Fruit fly (Drosophila melanogaster) whole organism, embryonic: ENCODE results near the gene CG13390.
A peak's percentile ranks its signal among the peaks of the same experiment; 100 is the strongest.

Experiments
- Bgb ChIP-seq: fragments of 200-800 bp; sonication (Bioruptor generic); IDR thresholded peaks from 2 replicates; pipeline ENCODE4 v1.3.6; 2022; ENCODE audit warnings: missing biosample characterization, missing genetic modification characterization; ENCODE audit not compliant: partially characterized antibody
- CG10267 ChIP-seq: fragments of 200-800 bp; sonication (Bioruptor generic); optimal IDR thresholded peaks from 2 replicates; lab custom pipeline; 2018; ENCODE audit warnings: missing biosample characterization, mild to moderate bottlenecking, missing genetic modification characterization, moderate library complexity
- CG10462 ChIP-seq: fragments of 200-800 bp; sonication (Bioruptor generic); optimal IDR thresholded peaks from 2 replicates; lab custom pipeline; 2016; ENCODE audit warnings: missing biosample characterization, missing genetic modification characterization
- CG12769 ChIP-seq: fragments of 200-800 bp; sonication (Bioruptor generic); optimal IDR thresholded peaks from 2 replicates; lab custom pipeline; 2019; ENCODE audit warnings: missing biosample characterization, mild to moderate bottlenecking, missing genetic modification characterization, moderate library complexity
- CG13123 ChIP-seq: fragments of 200-800 bp; sonication (Bioruptor generic); optimal IDR thresholded peaks from 2 replicates; lab custom pipeline; 2016; ENCODE audit warnings: missing biosample characterization, missing genetic modification characterization
- CG13287 ChIP-seq: fragments of 200-800 bp; sonication (Bioruptor generic); IDR thresholded peaks from 2 replicates; pipeline ENCODE4 v1.3.6; 2022; ENCODE audit warnings: missing biosample characterization, missing genetic modification characterization; ENCODE audit not compliant: partially characterized antibody
- CG13296 ChIP-seq: fragments of 200-800 bp; sonication (Bioruptor generic); optimal IDR thresholded peaks from 3 replicates; lab custom pipeline; 2018; ENCODE audit warnings: missing biosample characterization, mild to moderate bottlenecking, missing genetic modification characterization
- CG14050 ChIP-seq: fragments of 200-800 bp; sonication (Bioruptor generic); IDR thresholded peaks from 3 replicates; pipeline ENCODE4 v1.3.6; 2022; ENCODE audit warnings: missing biosample characterization, missing genetic modification characterization
- CG14667 ChIP-seq: fragments of 200-800 bp; sonication (Bioruptor generic); IDR thresholded peaks from 2 replicates; pipeline ENCODE4 v1.3.6; 2022; ENCODE audit warnings: missing biosample characterization, missing genetic modification characterization
- CG17385 ChIP-seq: fragments of 200-800 bp; sonication (Bioruptor generic); optimal IDR thresholded peaks from 3 replicates; lab custom pipeline; 2018; ENCODE audit warnings: missing biosample characterization, mild to moderate bottlenecking, missing genetic modification characterization
- CG18262 ChIP-seq: fragments of 200-800 bp; optimal IDR thresholded peaks from 3 replicates; lab custom pipeline; 2019; ENCODE audit warnings: missing biosample characterization, mild to moderate bottlenecking, missing genetic modification characterization, moderate library complexity
- CG1832 ChIP-seq: fragments of 200-800 bp; sonication (Bioruptor generic); optimal IDR thresholded peaks from 2 replicates; lab custom pipeline; 2017; ENCODE audit warnings: missing biosample characterization, mild to moderate bottlenecking, missing genetic modification characterization, inconsistent platforms
- CG18764 ChIP-seq: fragments of 200-800 bp; sonication (Bioruptor generic); optimal IDR thresholded peaks from 3 replicates; lab custom pipeline; 2016; ENCODE audit warnings: missing biosample characterization, missing genetic modification characterization
- CG30020 ChIP-seq: fragments of 200-800 bp; optimal IDR thresholded peaks from 2 replicates; lab custom pipeline; 2019; ENCODE audit warnings: missing biosample characterization, mild to moderate bottlenecking, missing genetic modification characterization, moderate library complexity
- CG31388 ChIP-seq: fragments of 200-800 bp; sonication (Bioruptor generic); optimal IDR thresholded peaks from 2 replicates; lab custom pipeline; 2016; ENCODE audit warnings: missing biosample characterization, missing genetic modification characterization
- CG32772 ChIP-seq: fragments of 200-800 bp; sonication (Bioruptor generic); IDR thresholded peaks from 2 replicates; pipeline ENCODE4 v1.3.6; 2022; ENCODE audit warnings: missing biosample characterization, missing genetic modification characterization
- CG3838 ChIP-seq: fragments of 200-800 bp; sonication (Bioruptor generic); optimal IDR thresholded peaks from 3 replicates; lab custom pipeline; 2016; ENCODE audit warnings: missing biosample characterization, missing genetic modification characterization
- CG7839 ChIP-seq: fragments of 200-800 bp; sonication (Bioruptor generic); optimal IDR thresholded peaks from 3 replicates; lab custom pipeline; 2018; ENCODE audit warnings: missing biosample characterization, mild to moderate bottlenecking, missing genetic modification characterization, moderate library complexity
- CG9215 ChIP-seq: fragments of 200-800 bp; sonication (Bioruptor generic); IDR thresholded peaks from 2 replicates; pipeline ENCODE4 v1.3.6; 2022; ENCODE audit warnings: missing biosample characterization, missing genetic modification characterization
- CG9437 ChIP-seq: fragments of 200-800 bp; sonication (Bioruptor generic); optimal IDR thresholded peaks from 2 replicates; lab custom pipeline; 2018; ENCODE audit warnings: missing biosample characterization, mild to moderate bottlenecking, missing genetic modification characterization
- CTCF ChIP-seq: fragments of 200-800 bp; sonication (Bioruptor generic); optimal IDR thresholded peaks from 2 replicates; lab custom pipeline; 2017; ENCODE audit warnings: missing biosample characterization, mild to moderate bottlenecking, missing genetic modification characterization, moderate library complexity
- Chrac-16 ChIP-seq: fragments of 200-800 bp; sonication (Bioruptor generic); optimal IDR thresholded peaks from 3 replicates; lab custom pipeline; 2016; ENCODE audit warnings: missing biosample characterization, missing genetic modification characterization
- E2f2 ChIP-seq: fragments of 200-800 bp; sonication (Bioruptor generic); IDR thresholded peaks from 2 replicates; pipeline ENCODE4 v1.3.6; 2022; ENCODE audit warnings: missing biosample characterization, missing genetic modification characterization
- Ets97D ChIP-seq: fragments of 200-800 bp; sonication (Bioruptor generic); optimal IDR thresholded peaks from 3 replicates; lab custom pipeline; 2016; ENCODE audit warnings: missing biosample characterization, missing genetic modification characterization
- H15 ChIP-seq: fragments of 200-800 bp; sonication (Bioruptor generic); IDR thresholded peaks from 3 replicates; pipeline ENCODE4 v1.3.6; 2022; ENCODE audit warnings: missing biosample characterization, missing genetic modification characterization
- HmgZ ChIP-seq: fragments of 200-800 bp; sonication (Bioruptor generic); optimal IDR thresholded peaks from 2 replicates; lab custom pipeline; 2018; ENCODE audit warnings: missing biosample characterization, mild to moderate bottlenecking, missing genetic modification characterization
- Hmr ChIP-seq: fragments of 200-800 bp; sonication (Bioruptor generic); optimal IDR thresholded peaks from 3 replicates; lab custom pipeline; 2017; ENCODE audit warnings: mild to moderate bottlenecking, missing biosample characterization, missing genetic modification reagents, missing genetic modification characterization
- MESR4 ChIP-seq: fragments of 200-800 bp; sonication (Bioruptor generic); optimal IDR thresholded peaks from 2 replicates; lab custom pipeline; 2018; ENCODE audit warnings: missing biosample characterization, mild to moderate bottlenecking, missing genetic modification characterization, moderate library complexity
- Max ChIP-seq: fragments of 200-800 bp; sonication (Bioruptor generic); optimal IDR thresholded peaks from 2 replicates; lab custom pipeline; 2016; ENCODE audit warnings: missing biosample characterization, mild to moderate bottlenecking, missing genetic modification characterization
- Ravus ChIP-seq: fragments of 200-800 bp; sonication (Bioruptor generic); IDR thresholded peaks from 2 replicates; pipeline ENCODE4 v1.3.6; 2022; ENCODE audit warnings: missing biosample characterization, missing genetic modification characterization
- Rx ChIP-seq: fragments of 200-800 bp; sonication (Bioruptor generic); IDR thresholded peaks from 2 replicates; pipeline ENCODE4 v1.3.6; 2022; ENCODE audit warnings: missing biosample characterization, missing genetic modification characterization
- Sin3A ChIP-seq: fragments of >200 bp; optimal IDR thresholded peaks from 2 replicates; lab custom pipeline; 2018
- TFAM ChIP-seq: fragments of 200-800 bp; sonication (Bioruptor generic); optimal IDR thresholded peaks from 2 replicates; lab custom pipeline; 2017; ENCODE audit warnings: missing biosample characterization, missing genetic modification characterization, inconsistent platforms
- YL-1 ChIP-seq: fragments of 200-800 bp; sonication (Bioruptor generic); optimal IDR thresholded peaks from 3 replicates; lab custom pipeline; 2017; ENCODE audit warnings: missing biosample characterization, mild to moderate bottlenecking, missing genetic modification characterization
- al ChIP-seq: fragments of 200-800 bp; sonication (Bioruptor generic); IDR thresholded peaks from 2 replicates; pipeline ENCODE4 v1.3.6; 2022; ENCODE audit warnings: missing biosample characterization, missing genetic modification characterization
- bab2 ChIP-seq: fragments of 200-800 bp; sonication (Bioruptor generic); optimal IDR thresholded peaks from 2 replicates; lab custom pipeline; 2016; ENCODE audit warnings: missing biosample characterization, missing genetic modification characterization
- bigmax ChIP-seq: fragments of 200-800 bp; sonication (Bioruptor generic); optimal IDR thresholded peaks from 2 replicates; lab custom pipeline; 2018; ENCODE audit warnings: missing biosample characterization, mild to moderate bottlenecking, missing genetic modification characterization
- bowl ChIP-seq: fragments of 200-800 bp; sonication (Bioruptor generic); IDR thresholded peaks from 2 replicates; pipeline ENCODE4 v1.3.6; 2022; ENCODE audit warnings: missing biosample characterization, missing genetic modification characterization
- cas ChIP-seq: fragments of 200-800 bp; sonication (Bioruptor generic); IDR thresholded peaks from 2 replicates; pipeline ENCODE4 v1.3.6; 2022; ENCODE audit warnings: missing biosample characterization, missing genetic modification characterization
- grau ChIP-seq: fragments of 200-800 bp; optimal IDR thresholded peaks from 3 replicates; lab custom pipeline; 2019; ENCODE audit warnings: missing biosample characterization, mild to moderate bottlenecking, missing genetic modification characterization, moderate library complexity
- hb ChIP-seq: fragments of 200-800 bp; sonication (Bioruptor generic); IDR thresholded peaks from 3 replicates; pipeline ENCODE4 v1.3.6; 2022; ENCODE audit warnings: missing biosample characterization, missing genetic modification characterization; ENCODE audit not compliant: partially characterized antibody
- hbn ChIP-seq: fragments of 200-800 bp; sonication (Bioruptor generic); IDR thresholded peaks from 2 replicates; pipeline ENCODE4 v1.3.6; 2022; ENCODE audit warnings: missing biosample characterization, missing genetic modification characterization; ENCODE audit not compliant: partially characterized antibody
- mld ChIP-seq: fragments of 200-800 bp; sonication (Bioruptor generic); IDR thresholded peaks from 3 replicates; pipeline ENCODE4 v1.3.6; 2022; ENCODE audit warnings: missing biosample characterization, missing genetic modification characterization; ENCODE audit not compliant: partially characterized antibody
- nau ChIP-seq: fragments of 200-800 bp; sonication (Bioruptor generic); optimal IDR thresholded peaks from 3 replicates; lab custom pipeline; 2017; ENCODE audit warnings: missing biosample characterization, mild to moderate bottlenecking, missing genetic modification characterization, missing genetic modification reagents
- pzg ChIP-seq: fragments of 200-800 bp; sonication (Bioruptor generic); optimal IDR thresholded peaks from 3 replicates; lab custom pipeline; 2018; ENCODE audit warnings: missing biosample characterization, mild to moderate bottlenecking, missing genetic modification characterization, moderate library complexity
- sc ChIP-seq, 3 experiments: fragments of >200 bp in 2 of 3; fragments of 200-800 bp in 1 of 3; sonication (Bioruptor generic) in 1 of 3; optimal IDR thresholded peaks; 2 replicates in 2 of 3; 3 replicates in 1 of 3; lab custom pipeline; 2017; ENCODE audit warnings: mild to moderate bottlenecking in 1 of 3, missing biosample characterization in 1 of 3, missing genetic modification characterization in 1 of 3, missing genetic modification reagents in 1 of 3
- slou ChIP-seq: fragments of 200-800 bp; sonication (Bioruptor generic); optimal IDR thresholded peaks from 3 replicates; lab custom pipeline; 2016; ENCODE audit warnings: missing biosample characterization, missing genetic modification characterization
- sna ChIP-seq: fragments of 200-800 bp; sonication (Bioruptor generic); IDR thresholded peaks from 2 replicates; pipeline ENCODE4 v1.3.6; 2022; ENCODE audit warnings: missing biosample characterization, missing genetic modification characterization; ENCODE audit not compliant: partially characterized antibody
- sqz ChIP-seq: fragments of 200-800 bp; sonication (Bioruptor generic); optimal IDR thresholded peaks from 3 replicates; lab custom pipeline; 2018; ENCODE audit warnings: missing biosample characterization, mild to moderate bottlenecking, missing genetic modification characterization
- tll ChIP-seq, 2 experiments: fragments of 200-800 bp in 1 of 2; fragments of >200 bp in 1 of 2; sonication (Bioruptor generic) in 1 of 2; optimal IDR thresholded peaks; 2 replicates each; lab custom pipeline; 2017 to 2019; ENCODE audit warnings: missing biosample characterization in 2 of 2, missing genetic modification characterization in 2 of 2, mild to moderate bottlenecking in 1 of 2, moderate library complexity in 1 of 2
- trem ChIP-seq: fragments of 200-800 bp; optimal IDR thresholded peaks from 3 replicates; lab custom pipeline; 2019; ENCODE audit warnings: missing biosample characterization, mild to moderate bottlenecking, missing genetic modification characterization, moderate library complexity

The CG13390 gene

dm6 chr2L:8374235-8374634, 2.4 kb downstream of the CG13390 start, which contains the start of gene Wdr82 (continued):
- TF ChIP-seq bab2 (GFP tag; lab: Kevin White, UChicago) (no peak), CG9437 (GFP tag; lab: Kevin White, UChicago) (no peak), CG14667 (GFP tag; lab: Robert Waterston, UW) (no peak), Rx (GFP tag; lab: Robert Waterston, UW) (no peak), bowl (GFP tag; lab: Robert Waterston, UW) (no peak), Ravus (GFP tag; lab: Robert Waterston, UW) (no peak), sna (GFP tag; lab: Robert Waterston, UW) (peak; percentile 73), CG13296 (GFP tag; lab: Kevin White, UChicago) (no peak), CG13123 (GFP tag; lab: Kevin White, UChicago) (no peak), TFAM (GFP tag; lab: Kevin White, UChicago) (no peak), CG14050 (GFP tag; lab: Robert Waterston, UW) (no peak), CG18262 (tag; lab: Kevin White, UChicago) (no peak), bigmax (GFP tag; lab: Kevin White, UChicago) (no peak), CG10267 (tag; lab: Kevin White, UChicago) (peak; percentile 22), grau (tag; lab: Kevin White, UChicago) (peak; percentile 3), sc (optimal IDR thresholded peaks at IDR 0.05; lab: Kevin White, UChicago) (no peak), sc (GFP tag; optimal IDR thresholded peaks at IDR 0.05; lab: Kevin White, UChicago) (no peak), Hmr (GFP tag; lab: Kevin White, UChicago) (no peak), nau (GFP tag; lab: Kevin White, UChicago) (no peak), CG18764 (GFP tag; lab: Kevin White, UChicago) (no peak), sqz (GFP tag; lab: Kevin White, UChicago) (no peak), E2f2 (peak; percentile 88), CG17385 (GFP tag; lab: Kevin White, UChicago) (no peak), CG13287 (GFP tag; lab: Robert Waterston, UW) (peak; percentile 85), CG12769 (tag; lab: Kevin White, UChicago) (no peak), hbn (GFP tag; lab: Robert Waterston, UW) (peak; percentile 61), Max (GFP tag; lab: Kevin White, UChicago) (no peak), trem (tag; lab: Kevin White, UChicago) (peak; percentile 42), cas (GFP tag; lab: Robert Waterston, UW) (no peak), Sin3A (lab: Kevin White, UChicago) (peak; percentile 5), Chrac-16 (GFP tag; lab: Kevin White, UChicago) (no peak), CG3838 (no peak), tll (GFP tag; optimal IDR thresholded peaks at IDR 0.05; lab: Kevin White, UChicago) (no peak), CTCF (no peak), al (no peak), YL-1 (peak; percentile 8), CG32772 (no peak), CG9215 (GFP tag; lab: Robert Waterston, UW) (no peak), MESR4 (GFP tag; lab: Kevin White, UChicago) (peak; percentile 71), slou (GFP tag; lab: Kevin White, UChicago) (no peak), Ets97D (GFP tag; lab: Kevin White, UChicago) (peak; percentile 7), CG30020 (tag; lab: Kevin White, UChicago) (no peak), CG7839 (tag; lab: Kevin White, UChicago) (no peak), H15 (GFP tag; lab: Robert Waterston, UW) (no peak), pzg (GFP tag; lab: Kevin White, UChicago) (peak; percentile 65), CG1832 (GFP tag; lab: Kevin White, UChicago) (no peak), CG10462 (no peak), Bgb (GFP tag; lab: Robert Waterston, UW) (peak; percentile 68; the same call in 1 of the 2 replicates), CG31388 (GFP tag; lab: Kevin White, UChicago) (no peak), HmgZ (no peak), mld (GFP tag; lab: Robert Waterston, UW) (peak; percentile 59; the same call in 1 of the 3 replicates), hb (GFP tag; lab: Robert Waterston, UW) (no peak)
